Worm (Caenorhabditis elegans) whole organism, L1 larva: ENCODE data around the gene cah-4.

Source experiments
- C16A3.4 ChIP-seq: fragments of 150-350 bp; optimal IDR thresholded peaks from 2 replicates; lab custom pipeline; 2014; ENCODE audit warnings: missing biosample characterization, missing genetic modification characterization
- C34B4.2 ChIP-seq: sonication (generic microtip); optimal IDR thresholded peaks from 2 replicates; lab custom pipeline; 2017; ENCODE audit warnings: mild to moderate bottlenecking, missing genetic modification characterization, missing compliant biosample characterization
- F16B12.6 ChIP-seq: fragments of 150-350 bp; optimal IDR thresholded peaks from 2 replicates; lab custom pipeline; 2014; ENCODE audit warnings: missing biosample characterization, missing genetic modification characterization
- Y116A8C.19 ChIP-seq: sonication (generic microtip); optimal IDR thresholded peaks from 2 replicates; lab custom pipeline; 2016; ENCODE audit warnings: missing compliant biosample characterization, missing genetic modification characterization, borderline replicate concordance
- alr-1 ChIP-seq: fragments of 200-800 bp; sonication (Bioruptor generic); optimal IDR thresholded peaks from 2 replicates; lab custom pipeline; 2018; ENCODE audit warnings: borderline replicate concordance, mild to moderate bottlenecking, missing genetic modification characterization, missing compliant biosample characterization
- ama-1 ChIP-seq: fragments of 150-350 bp; optimal IDR thresholded peaks from 2 replicates; lab custom pipeline; 2014
- blmp-1 ChIP-seq: fragments of 150-350 bp; optimal IDR thresholded peaks from 2 replicates; lab custom pipeline; 2014; ENCODE audit warnings: missing biosample characterization, missing genetic modification characterization
- ceh-8 ChIP-seq: fragments of 200-800 bp; sonication (Bioruptor generic); optimal IDR thresholded peaks from 2 replicates; lab custom pipeline; 2018; ENCODE audit warnings: mild to moderate bottlenecking, missing genetic modification characterization, moderate library complexity, missing compliant biosample characterization
- ces-1 ChIP-seq: fragments of 150-350 bp; optimal IDR thresholded peaks from 2 replicates; lab custom pipeline; 2014; ENCODE audit warnings: missing biosample characterization, missing genetic modification reagents, missing genetic modification characterization
- dsc-1 ChIP-seq: sonication (generic microtip); optimal IDR thresholded peaks from 2 replicates; lab custom pipeline; 2016; ENCODE audit warnings: mild to moderate bottlenecking, missing genetic modification characterization, missing compliant biosample characterization
- efl-1 ChIP-seq, 4 experiments: fragments of 150-350 bp; optimal IDR thresholded peaks in 3 of 4; peaks in 1 of 4; 1 replicate in 1 of 4; 2 replicates in 3 of 4; lab custom pipeline; 2014; ENCODE audit warnings: missing biosample characterization in 2 of 4, missing genetic modification characterization in 2 of 4, missing genetic modification reagents in 2 of 4
- egl-27 ChIP-seq, 2 experiments: fragments of 150-350 bp in 1 of 2; sonication (generic microtip); optimal IDR thresholded peaks; 3 replicates each; lab custom pipeline; 2017 to 2018; ENCODE audit warnings: missing biosample characterization in 2 of 2, missing genetic modification characterization in 2 of 2, missing genetic modification reagents in 2 of 2
- elt-3 ChIP-seq, 6 experiments: fragments of 150-350 bp in 1 of 6; sonication (generic microtip); optimal IDR thresholded peaks; 2 replicates each; lab custom pipeline; 2017 to 2018; ENCODE audit warnings: missing biosample characterization in 6 of 6, missing genetic modification characterization in 6 of 6, inconsistent platforms in 1 of 6
- ets-5 ChIP-seq: fragments of 200-800 bp; sonication (Bioruptor generic); IDR thresholded peaks from 2 replicates; pipeline ENCODE4 v1.3.6; 2022; ENCODE audit warnings: missing genetic modification characterization, missing compliant biosample characterization
- fkh-10 ChIP-seq: sonication (generic microtip); optimal IDR thresholded peaks from 2 replicates; lab custom pipeline; 2017; ENCODE audit warnings: missing biosample characterization, missing genetic modification reagents, missing genetic modification characterization
- fkh-8 ChIP-seq: sonication (generic microtip); optimal IDR thresholded peaks from 2 replicates; lab custom pipeline; 2016; ENCODE audit warnings: mild to moderate bottlenecking, missing genetic modification characterization, missing compliant biosample characterization
- fos-1 ChIP-seq: fragments of 150-350 bp; optimal IDR thresholded peaks from 2 replicates; lab custom pipeline; 2014; ENCODE audit warnings: missing biosample characterization, missing genetic modification characterization
- hlh-17 ChIP-seq: fragments of 200-800 bp; sonication (Bioruptor generic); optimal IDR thresholded peaks from 2 replicates; lab custom pipeline; 2018; ENCODE audit warnings: missing genetic modification characterization, mild to moderate bottlenecking, missing compliant biosample characterization, moderate library complexity, borderline replicate concordance
- irx-1 ChIP-seq: sonication (generic microtip); optimal IDR thresholded peaks from 2 replicates; lab custom pipeline; 2016; ENCODE audit warnings: missing genetic modification characterization, missing compliant biosample characterization
- jun-1 ChIP-seq: fragments of 150-350 bp; optimal IDR thresholded peaks from 2 replicates; lab custom pipeline; 2014; ENCODE audit warnings: missing biosample characterization, missing genetic modification reagents, missing genetic modification characterization
- lin-14 ChIP-seq: fragments of 200-800 bp; sonication (Bioruptor generic); optimal IDR thresholded peaks from 2 replicates; lab custom pipeline; 2018; ENCODE audit warnings: mild to moderate bottlenecking, missing genetic modification characterization, moderate library complexity, missing compliant biosample characterization
- lin-15B ChIP-seq: fragments of 150-350 bp; sonication (generic microtip); optimal IDR thresholded peaks from 3 replicates; lab custom pipeline; 2014; ENCODE audit warnings: missing biosample characterization, missing genetic modification characterization
- lsy-2 ChIP-seq, 2 experiments: fragments of 150-350 bp; optimal IDR thresholded peaks; 2 replicates each; lab custom pipeline; 2014; ENCODE audit warnings: missing biosample characterization in 2 of 2, missing genetic modification characterization in 2 of 2
- mdl-1 ChIP-seq, 2 experiments: fragments of 150-350 bp; optimal IDR thresholded peaks; 2 replicates each; lab custom pipeline; 2014 to 2017; ENCODE audit warnings: missing biosample characterization in 2 of 2, missing genetic modification characterization in 2 of 2, inconsistent platforms in 1 of 2
- nhr-47 ChIP-seq: sonication (generic microtip); optimal IDR thresholded peaks from 2 replicates; lab custom pipeline; 2016; ENCODE audit warnings: mild to moderate bottlenecking, missing genetic modification characterization, moderate library complexity, missing compliant biosample characterization
- nhr-71 ChIP-seq: sonication (generic microtip); optimal IDR thresholded peaks from 2 replicates; lab custom pipeline; 2016; ENCODE audit warnings: mild to moderate bottlenecking, missing genetic modification characterization, moderate library complexity, missing compliant biosample characterization
- nhr-84 ChIP-seq: sonication (generic microtip); optimal IDR thresholded peaks from 2 replicates; lab custom pipeline; 2017; ENCODE audit warnings: missing biosample characterization, missing genetic modification characterization
- nhr-85 ChIP-seq: sonication (generic microtip); peaks from one replicate; lab custom pipeline; 2016; ENCODE audit warnings: missing genetic modification characterization, inconsistent platforms, missing compliant biosample characterization
- pax-3 ChIP-seq: fragments of 200-800 bp; sonication (Bioruptor generic); optimal IDR thresholded peaks from 2 replicates; lab custom pipeline; 2018; ENCODE audit warnings: mild to moderate bottlenecking, missing genetic modification characterization, moderate library complexity, missing compliant biosample characterization
- sox-4 ChIP-seq: sonication (generic microtip); optimal IDR thresholded peaks from 2 replicates; lab custom pipeline; 2016; ENCODE audit warnings: missing genetic modification characterization, missing compliant biosample characterization
- tbx-2 ChIP-seq: sonication (generic microtip); optimal IDR thresholded peaks from 2 replicates; lab custom pipeline; 2016; ENCODE audit warnings: missing genetic modification characterization, missing compliant biosample characterization
- xbp-1 ChIP-seq: sonication (generic microtip); optimal IDR thresholded peaks from 2 replicates; lab custom pipeline; 2016; ENCODE audit warnings: missing genetic modification characterization, missing compliant biosample characterization
- zip-4 ChIP-seq: fragments of 200-800 bp; sonication (Bioruptor generic); optimal IDR thresholded peaks from 2 replicates; lab custom pipeline; 2018; ENCODE audit warnings: mild to moderate bottlenecking, missing genetic modification characterization, moderate library complexity, missing compliant biosample characterization

The cah-4 gene

ce11 chrX:13542236-13542635 lies at the start of gene cah-4:
Gene cah-4 (plus strand): TSS chrX:13542574.
- TF ChIP-seq lsy-2 (tag; optimal IDR thresholded peaks at IDR 0.05; lab: Kevin White, UChicago) (no peak), nhr-85 (tag; lab: Kevin White, UChicago) (peak; percentile 63), ama-1 (lab: Kevin White, UChicago) (peak; percentile 35)

- TF ChIP-seq jun-1 (tag; lab: Kevin White, UChicago) (no peak), efl-1 (optimal IDR thresholded peaks at IDR 0.05; lab: Kevin White, UChicago) (no peak), efl-1 (GFP tag; optimal IDR thresholded peaks at IDR 0.05 in 1 of 2; lab: Kevin White, UChicago) (peak in 1 of 2 experiments; percentile 56), lin-14 (GFP tag; lab: Kevin White, UChicago) (peak; percentile 50), lin-15B (no peak), C16A3.4 (tag; lab: Kevin White, UChicago) (no peak), fkh-10 (GFP tag; lab: Kevin White, UChicago) (peak; percentile 45), xbp-1 (no peak)
Measured at ce11 chrX:13493762-13494161, 48.6 kb upstream of the cah-4 start.

- TF ChIP-seq mdl-1 (tag; optimal IDR thresholded peaks at IDR 0.05; lab: Kevin White, UChicago): no peak
- no peak for TF ChIP-seq ets-5
- no peak for TF ChIP-seq egl-27 (tag; optimal IDR thresholded peaks at IDR 0.05; lab: Kevin White, UChicago)
- TF ChIP-seq F16B12.6 (tag; lab: Kevin White, UChicago): no peak
- peak; percentile 31 for TF ChIP-seq nhr-85 (tag; lab: Kevin White, UChicago)
- no peak for TF ChIP-seq C34B4.2
- TF ChIP-seq tbx-2 (tag; lab: Kevin White, UChicago): no peak
- TF ChIP-seq nhr-84 (tag; lab: Kevin White, UChicago): no peak
- TF ChIP-seq fos-1: no peak
- no peak for TF ChIP-seq irx-1 (tag; lab: Kevin White, UChicago)
- peak; percentile 77 for TF ChIP-seq fkh-10 (GFP tag; lab: Kevin White, UChicago)
- TF ChIP-seq Y116A8C.19: no peak
- no peak for TF ChIP-seq blmp-1 (tag; lab: Kevin White, UChicago)
- TF ChIP-seq elt-3 (tag; optimal IDR thresholded peaks at IDR 0.05; lab: Kevin White, UChicago): no peak
- TF ChIP-seq hlh-17 (GFP tag; lab: Kevin White, UChicago): no peak
- TF ChIP-seq zip-4 (GFP tag; lab: Kevin White, UChicago): no peak
- peak; percentile 41 for TF ChIP-seq lin-14 (GFP tag; lab: Kevin White, UChicago)
Measured at ce11 chrX:13499098-13499497, 43.3 kb upstream of the cah-4 start.

DNA sequence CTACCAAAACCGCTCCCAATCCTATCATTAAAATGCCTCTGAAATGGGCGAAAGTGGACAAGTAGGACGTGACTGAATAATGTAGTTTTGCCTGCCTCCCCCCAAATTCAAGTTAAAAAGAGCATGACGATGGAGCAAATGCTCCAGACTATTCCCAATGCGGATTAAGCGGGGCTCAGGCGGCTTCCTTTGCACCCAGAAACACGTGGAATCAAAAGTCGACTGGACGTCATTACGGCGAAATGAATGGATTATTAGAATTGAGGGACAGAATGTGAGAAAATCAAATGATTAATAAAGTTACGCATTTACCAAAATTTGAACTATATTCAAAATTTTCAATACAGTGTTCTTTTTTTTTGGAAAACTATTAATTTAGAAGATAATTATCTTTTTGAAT lies 42.5 kb upstream of the cah-4 start:
- no peak for TF ChIP-seq Y116A8C.19
- TF ChIP-seq lin-14 (GFP tag; lab: Kevin White, UChicago): peak; percentile 47
- TF ChIP-seq lin-15B: no peak
- TF ChIP-seq nhr-47 (tag; lab: Kevin White, UChicago): peak; percentile 39
- peak; percentile 81 for TF ChIP-seq dsc-1 (tag; lab: Kevin White, UChicago)
- TF ChIP-seq ceh-8 (GFP tag; lab: Kevin White, UChicago): peak; percentile 5
- peak; percentile 27 for TF ChIP-seq pax-3
- TF ChIP-seq sox-4: peak; percentile 10
- TF ChIP-seq fkh-8 (tag; lab: Kevin White, UChicago): peak; percentile 79
- TF ChIP-seq nhr-71: peak; percentile 46

DNA sequence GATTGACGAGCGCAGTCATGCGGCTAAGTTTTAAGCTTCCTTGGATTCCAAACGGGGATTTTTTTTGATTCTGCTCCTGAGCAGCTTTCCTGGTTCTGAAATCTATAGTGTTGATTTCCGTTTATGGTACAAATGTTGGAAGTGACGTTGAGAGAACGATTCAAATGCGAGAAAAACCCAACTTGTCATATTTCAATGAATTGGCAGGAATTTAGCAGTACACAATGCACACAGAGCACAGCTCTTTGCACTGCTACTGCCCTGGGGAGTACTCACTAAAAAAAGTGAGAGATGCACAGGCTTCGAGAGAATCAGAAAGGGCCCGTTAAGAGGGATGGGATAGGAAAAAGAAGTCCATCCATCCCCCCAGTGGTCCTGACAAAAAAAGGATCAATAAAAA lies 41.8 kb upstream of the cah-4 start, which contains the start of gene sad-1:
Gene sad-1, minus strand, starts transcription at position 101 of the 400 bp plus-strand sequence.
- TF ChIP-seq ces-1 (GFP tag; lab: Kevin White, UChicago) (no peak), alr-1 (tag; lab: Kevin White, UChicago) (no peak), nhr-84 (tag; lab: Kevin White, UChicago) (no peak), elt-3 (tag; optimal IDR thresholded peaks at IDR 0.05; lab: Kevin White, UChicago) (no peak), lin-14 (GFP tag; lab: Kevin White, UChicago) (peak; percentile 38), mdl-1 (tag; optimal IDR thresholded peaks at IDR 0.05; lab: Kevin White, UChicago) (no peak)
